Fruit fly (Drosophila melanogaster) whole organism, adult: ENCODE measurements around the gene Trp1.

ENCODE experiments used
- CG11617 ChIP-seq: fragments of 200-800 bp; sonication (Bioruptor generic); optimal IDR thresholded peaks from 2 replicates; lab custom pipeline; 2017; ENCODE audit warnings: mild to moderate bottlenecking, missing biosample characterization, missing genetic modification reagents, missing genetic modification characterization
- CG12768 ChIP-seq: fragments of 200-800 bp; sonication (Bioruptor generic); optimal IDR thresholded peaks from 2 replicates; lab custom pipeline; 2017; ENCODE audit warnings: missing biosample characterization, missing genetic modification characterization, mild to moderate bottlenecking, moderate library complexity, missing genetic modification reagents
- CG14711 ChIP-seq: fragments of 200-800 bp; sonication (Bioruptor generic); optimal IDR thresholded peaks from 2 replicates; lab custom pipeline; 2018; ENCODE audit warnings: missing biosample characterization, mild to moderate bottlenecking, missing genetic modification characterization, moderate library complexity
- CG1620 ChIP-seq: fragments of 200-800 bp; sonication (Bioruptor generic); optimal IDR thresholded peaks from 2 replicates; lab custom pipeline; 2016; ENCODE audit warnings: missing biosample characterization, missing genetic modification characterization
- CG33017 ChIP-seq: fragments of 200-800 bp; sonication (Bioruptor generic); optimal IDR thresholded peaks from 2 replicates; lab custom pipeline; 2018; ENCODE audit warnings: missing biosample characterization, mild to moderate bottlenecking, missing genetic modification characterization, moderate library complexity
- CG5204 ChIP-seq: fragments of 200-800 bp; sonication (Bioruptor generic); optimal IDR thresholded peaks from 2 replicates; lab custom pipeline; 2016; ENCODE audit warnings: missing biosample characterization, missing genetic modification characterization
- CG7045 ChIP-seq: fragments of 200-800 bp; sonication (Bioruptor generic); optimal IDR thresholded peaks from 2 replicates; lab custom pipeline; 2017; ENCODE audit warnings: missing biosample characterization, mild to moderate bottlenecking, missing genetic modification characterization
- CG7101 ChIP-seq: fragments of 200-800 bp; sonication (Bioruptor generic); optimal IDR thresholded peaks from 2 replicates; lab custom pipeline; 2018; ENCODE audit warnings: missing biosample characterization, mild to moderate bottlenecking, missing genetic modification characterization, moderate library complexity
- Clk ChIP-seq: fragments of 200-800 bp; sonication (Bioruptor generic); optimal IDR thresholded peaks from 2 replicates; lab custom pipeline; 2017; ENCODE audit warnings: missing biosample characterization, missing genetic modification characterization
- Crg-1 ChIP-seq: fragments of 200-800 bp; sonication (Bioruptor generic); optimal IDR thresholded peaks from 2 replicates; lab custom pipeline; 2016; ENCODE audit warnings: missing biosample characterization, missing genetic modification characterization
- Hr96 ChIP-seq: fragments of 200-800 bp; sonication (Bioruptor generic); optimal IDR thresholded peaks from 2 replicates; lab custom pipeline; 2016; ENCODE audit warnings: missing biosample characterization, missing genetic modification characterization
- Mnt ChIP-seq: fragments of 200-800 bp; sonication (Bioruptor generic); optimal IDR thresholded peaks from 2 replicates; lab custom pipeline; 2016; ENCODE audit warnings: missing biosample characterization, mild to moderate bottlenecking, missing genetic modification characterization
- bab1 ChIP-seq: fragments of 200-800 bp; sonication (Bioruptor generic); optimal IDR thresholded peaks from 3 replicates; lab custom pipeline; 2019; ENCODE audit warnings: missing biosample characterization, mild to moderate bottlenecking, missing genetic modification characterization, moderate library complexity
- cic ChIP-seq: fragments of 200-800 bp; sonication (Bioruptor generic); optimal IDR thresholded peaks from 2 replicates; lab custom pipeline; 2017; ENCODE audit warnings: missing biosample characterization, mild to moderate bottlenecking, missing genetic modification characterization, moderate library complexity
- cnc ChIP-seq, 2 experiments: fragments of >200 bp; optimal IDR thresholded peaks; 2 replicates each; lab custom pipeline; 2017
- kay ChIP-seq: fragments of 200-800 bp; sonication (Bioruptor generic); peaks from one replicate; lab custom pipeline; 2016; ENCODE audit warnings: missing biosample characterization, missing genetic modification characterization, borderline replicate concordance
- ovo ChIP-seq: fragments of 200-800 bp; sonication (Bioruptor generic); optimal IDR thresholded peaks from 2 replicates; lab custom pipeline; 2016; ENCODE audit warnings: missing biosample characterization, missing genetic modification characterization
- pad ChIP-seq: fragments of 200-800 bp; sonication (Bioruptor generic); optimal IDR thresholded peaks from 3 replicates; lab custom pipeline; 2017; ENCODE audit warnings: missing biosample characterization, missing genetic modification characterization, mild to moderate bottlenecking, moderate library complexity, missing genetic modification reagents
- tj ChIP-seq: fragments of 200-800 bp; sonication (Bioruptor generic); optimal IDR thresholded peaks from 3 replicates; lab custom pipeline; 2017; ENCODE audit warnings: missing biosample characterization, mild to moderate bottlenecking, missing genetic modification characterization, moderate library complexity
- toe ChIP-seq: fragments of 200-800 bp; sonication (Bioruptor generic); optimal IDR thresholded peaks from 2 replicates; lab custom pipeline; 2016; ENCODE audit warnings: missing biosample characterization, missing genetic modification characterization

The Trp1 gene

DNA sequence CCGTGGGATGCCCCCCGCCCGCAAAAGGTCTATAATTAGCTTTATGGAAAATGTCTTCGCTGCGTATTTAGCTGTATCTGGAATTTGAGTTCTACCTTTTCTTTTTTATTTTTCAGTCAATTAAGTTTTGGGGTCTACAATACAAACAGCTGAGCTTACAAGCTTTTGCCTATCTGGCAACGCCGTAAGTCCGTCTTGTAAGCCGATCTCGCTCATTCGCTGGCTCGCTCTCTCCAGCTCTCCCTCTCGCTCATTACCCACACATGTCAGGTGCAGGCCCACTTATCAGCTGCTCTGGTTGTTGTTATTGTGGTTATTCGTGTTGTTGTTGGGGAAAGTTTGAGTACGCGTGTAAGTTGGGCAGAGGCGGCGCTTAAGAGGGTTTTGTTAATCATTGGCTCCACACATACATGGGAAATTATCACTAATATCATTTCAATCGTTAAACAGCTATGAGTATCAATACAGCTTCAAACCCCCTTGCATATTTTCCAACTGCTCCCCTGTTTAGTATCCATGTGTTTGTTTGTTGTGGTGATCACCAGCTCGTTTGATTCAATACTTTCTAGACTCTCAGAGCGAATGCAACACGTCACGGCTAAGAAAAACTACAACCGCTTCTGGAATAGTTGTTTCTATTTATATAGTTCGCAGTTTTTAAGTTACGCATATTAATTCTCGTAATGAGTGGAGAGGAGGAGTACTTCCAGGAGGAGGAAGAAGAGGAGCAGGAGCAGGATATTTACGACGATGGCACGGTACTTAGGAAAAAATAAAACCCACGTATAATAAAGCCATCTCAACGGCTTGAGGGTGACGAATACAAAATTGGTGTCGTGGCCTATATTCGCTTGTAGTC is 848 bp downstream of the Trp1 start:
- peak; percentile 97 for TF ChIP-seq CG11617 (GFP tag; lab: Kevin White, UChicago)
- TF ChIP-seq Hr96: peak; percentile 99
- TF ChIP-seq CG14711 (tag; lab: Kevin White, UChicago): peak; percentile 96
- peak; percentile 99 for TF ChIP-seq CG5204 (GFP tag; lab: Kevin White, UChicago)
- TF ChIP-seq ovo (GFP tag; lab: Kevin White, UChicago): peak; percentile 91
- peak; percentile 97 for TF ChIP-seq kay (GFP tag; lab: Kevin White, UChicago)
- peak; percentile 99 for TF ChIP-seq CG7101 (tag; lab: Kevin White, UChicago)
- TF ChIP-seq CG12768 (GFP tag; lab: Kevin White, UChicago): peak; percentile 99
- TF ChIP-seq bab1: peak; percentile 99
- no peak for TF ChIP-seq cnc (optimal IDR thresholded peaks at IDR 0.05; lab: Kevin White, UChicago)
- peak; percentile 99 for TF ChIP-seq CG7045 (GFP tag; lab: Kevin White, UChicago)
- TF ChIP-seq Mnt (GFP tag; lab: Kevin White, UChicago): peak; percentile 98
- TF ChIP-seq cic: peak; percentile 97
- peak; percentile 98 for TF ChIP-seq CG1620 (GFP tag; lab: Kevin White, UChicago)
- peak; percentile 99 for TF ChIP-seq toe (GFP tag; lab: Kevin White, UChicago)
- TF ChIP-seq CG33017: peak; percentile 99
- TF ChIP-seq Clk (GFP tag; lab: Kevin White, UChicago): peak; percentile 98
- TF ChIP-seq Crg-1: peak; percentile 98
- TF ChIP-seq pad (GFP tag; lab: Kevin White, UChicago): peak; percentile 94
- peak; percentile 80 for TF ChIP-seq tj (GFP tag; lab: Kevin White, UChicago)

DNA sequence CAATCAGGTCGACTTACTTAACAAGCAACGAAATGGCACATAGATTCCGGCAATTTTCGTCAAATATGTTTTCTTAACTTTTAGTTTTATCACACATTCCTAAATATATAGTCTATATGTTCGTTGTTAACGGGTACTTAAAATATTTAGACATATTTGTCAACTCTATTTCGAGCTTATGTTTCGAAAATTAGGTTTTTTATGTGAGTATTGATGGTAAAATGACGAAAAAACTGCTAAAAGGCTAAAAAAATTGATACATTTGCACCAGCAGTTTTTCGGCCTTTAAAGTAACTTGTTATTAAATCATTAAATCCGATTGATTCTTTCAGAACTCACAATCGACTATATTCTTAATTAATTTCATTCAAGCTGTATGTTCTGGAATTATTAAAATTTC is 8.2 kb downstream of the Trp1 start, which contains the start of gene CG13131:
TSS of gene CG13131 (minus strand) at position 101 of the 400 bp plus-strand sequence.
- no peak for TF ChIP-seq CG12768 (GFP tag; lab: Kevin White, UChicago)
- TF ChIP-seq CG1620 (GFP tag; lab: Kevin White, UChicago): no peak
- TF ChIP-seq CG11617 (GFP tag; lab: Kevin White, UChicago): no peak
- no peak for TF ChIP-seq CG5204 (GFP tag; lab: Kevin White, UChicago)

DNA sequence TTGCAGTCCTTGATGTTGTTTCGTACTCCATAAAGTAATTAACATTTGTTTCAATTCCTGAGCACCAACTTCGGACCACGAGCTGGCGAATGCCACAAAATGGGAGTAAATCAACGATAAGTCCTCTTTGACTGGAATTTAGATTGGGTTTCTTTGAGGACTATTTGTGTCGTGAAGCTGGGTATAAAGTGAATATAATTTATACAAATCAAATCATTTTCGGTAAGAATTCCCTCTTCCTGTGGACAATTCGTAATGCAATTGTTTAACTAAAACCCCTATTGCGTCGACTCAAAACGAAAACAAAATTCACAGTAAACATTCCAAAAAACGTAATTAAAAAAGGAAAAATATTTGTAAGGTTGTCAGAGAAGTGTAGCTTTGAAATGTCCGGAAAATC is 17.2 kb downstream of the Trp1 start, which contains the start of gene CG13127:
TSS of gene CG13127 (plus strand) at position 301 of the 400 bp plus-strand sequence.
- no peak for TF ChIP-seq Clk (GFP tag; lab: Kevin White, UChicago)
- TF ChIP-seq CG5204 (GFP tag; lab: Kevin White, UChicago): no peak
- no peak for TF ChIP-seq tj (GFP tag; lab: Kevin White, UChicago)
- TF ChIP-seq Hr96: no peak
- no peak for TF ChIP-seq CG33017
- TF ChIP-seq bab1: no peak
- TF ChIP-seq Crg-1: no peak
- TF ChIP-seq Mnt (GFP tag; lab: Kevin White, UChicago): no peak
- no peak for TF ChIP-seq cic
- TF ChIP-seq CG7101 (tag; lab: Kevin White, UChicago): no peak
- no peak for TF ChIP-seq pad (GFP tag; lab: Kevin White, UChicago)
- TF ChIP-seq CG7045 (GFP tag; lab: Kevin White, UChicago): no peak

DNA sequence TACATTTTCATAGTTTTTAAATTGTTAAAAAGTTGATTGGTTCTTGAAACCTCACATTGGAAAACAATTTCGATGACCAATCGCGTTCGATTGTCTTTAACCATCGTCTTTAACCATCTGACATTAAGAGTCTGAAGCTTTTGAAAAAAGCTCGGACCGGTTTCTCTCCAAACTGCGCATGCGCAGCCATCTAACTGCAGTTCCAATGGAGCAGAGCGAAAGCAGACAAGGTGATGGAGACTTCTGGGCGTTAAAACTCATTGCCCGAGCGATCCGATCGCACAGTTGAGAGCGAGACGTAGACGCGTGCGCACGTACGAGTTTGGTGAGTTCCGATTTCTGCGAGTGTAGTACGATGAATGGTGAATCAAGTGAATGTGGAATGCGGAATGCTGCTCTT is 23.2 kb downstream of the Trp1 start, which contains the start of gene obst-B:
TSS of gene obst-B (plus strand) at position 276 of the 400 bp plus-strand sequence.
- no peak for TF ChIP-seq CG11617 (GFP tag; lab: Kevin White, UChicago)
- TF ChIP-seq CG1620 (GFP tag; lab: Kevin White, UChicago): no peak
- no peak for TF ChIP-seq Mnt (GFP tag; lab: Kevin White, UChicago)
- no peak for TF ChIP-seq CG12768 (GFP tag; lab: Kevin White, UChicago)
- no peak for TF ChIP-seq pad (GFP tag; lab: Kevin White, UChicago)
- TF ChIP-seq ovo (GFP tag; lab: Kevin White, UChicago): no peak
- TF ChIP-seq Clk (GFP tag; lab: Kevin White, UChicago): no peak
- TF ChIP-seq toe (GFP tag; lab: Kevin White, UChicago): no peak
- TF ChIP-seq Crg-1: no peak
- no peak for TF ChIP-seq CG14711 (tag; lab: Kevin White, UChicago)
- no peak for TF ChIP-seq CG33017
- TF ChIP-seq CG5204 (GFP tag; lab: Kevin White, UChicago): no peak
- no peak for TF ChIP-seq cic
- TF ChIP-seq tj (GFP tag; lab: Kevin White, UChicago): no peak
- TF ChIP-seq kay (GFP tag; lab: Kevin White, UChicago): no peak
- TF ChIP-seq bab1: no peak
- no peak for TF ChIP-seq CG7101 (tag; lab: Kevin White, UChicago)
- no peak for TF ChIP-seq CG7045 (GFP tag; lab: Kevin White, UChicago)

DNA sequence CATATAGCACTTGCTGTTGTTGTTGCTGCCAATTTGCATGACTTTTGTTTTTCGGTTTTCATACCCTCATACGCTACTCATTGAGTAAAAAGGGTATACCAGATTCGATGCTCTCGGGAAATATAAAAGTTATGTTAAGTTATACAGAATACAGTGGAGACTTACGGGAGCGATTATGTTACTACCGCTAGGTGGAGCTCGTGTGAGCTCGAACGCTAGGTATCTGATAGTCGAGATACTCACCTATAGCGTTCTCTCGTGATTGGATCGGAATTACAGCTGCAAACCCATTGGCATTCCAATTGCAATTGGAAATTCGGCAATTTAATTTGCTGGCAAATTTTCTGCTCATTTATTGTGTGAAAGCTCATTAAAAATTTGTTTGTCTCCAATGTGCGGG is 24.2 kb downstream of the Trp1 start:
- TF ChIP-seq CG1620 (GFP tag; lab: Kevin White, UChicago): no peak

DNA sequence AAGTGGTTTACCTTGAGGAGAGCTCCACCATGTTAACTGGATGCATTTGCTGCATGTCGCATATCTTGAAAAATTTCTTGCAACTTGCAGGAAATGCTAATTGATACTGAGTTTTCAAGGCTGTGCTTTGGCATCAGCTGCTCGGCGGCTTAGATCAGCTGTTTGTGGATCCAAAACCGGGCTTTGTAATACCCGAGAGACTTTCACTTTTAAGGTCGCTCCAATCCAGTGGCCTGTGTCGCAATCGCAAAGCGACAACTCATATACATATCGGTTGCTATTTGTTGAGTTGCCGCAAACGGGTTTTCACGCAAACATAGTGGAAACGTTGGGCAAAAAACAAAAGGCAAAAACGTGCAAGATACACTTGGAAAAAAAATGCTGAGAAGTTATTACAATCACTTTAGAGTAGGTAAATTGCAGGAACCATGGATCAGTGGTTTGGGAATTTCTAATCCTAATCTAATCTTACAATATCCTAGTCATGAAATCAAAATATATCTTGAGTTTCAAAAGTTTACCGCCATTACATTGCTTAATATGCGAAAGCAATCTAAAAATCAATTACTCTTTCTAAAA is 26.7 kb downstream of the Trp1 start:
- TF ChIP-seq CG7101 (tag; lab: Kevin White, UChicago) (no peak), bab1 (no peak), tj (GFP tag; lab: Kevin White, UChicago) (no peak), CG12768 (GFP tag; lab: Kevin White, UChicago) (no peak), Clk (GFP tag; lab: Kevin White, UChicago) (no peak), CG5204 (GFP tag; lab: Kevin White, UChicago) (no peak), toe (GFP tag; lab: Kevin White, UChicago) (no peak), Hr96 (no peak), CG7045 (GFP tag; lab: Kevin White, UChicago) (no peak), CG11617 (GFP tag; lab: Kevin White, UChicago) (no peak), kay (GFP tag; lab: Kevin White, UChicago) (no peak), CG14711 (tag; lab: Kevin White, UChicago) (no peak)
